Worm (Caenorhabditis elegans) whole organism, L1 larva: ENCODE measurements around the gene crb-1.

Source experiments
- C16A3.4 ChIP-seq: fragments of 150-350 bp; optimal IDR thresholded peaks from 2 replicates; lab custom pipeline; 2014; ENCODE audit warnings: missing biosample characterization, missing genetic modification characterization
- F16B12.6 ChIP-seq: fragments of 150-350 bp; optimal IDR thresholded peaks from 2 replicates; lab custom pipeline; 2014; ENCODE audit warnings: missing biosample characterization, missing genetic modification characterization
- Y116A8C.19 ChIP-seq: sonication (generic microtip); optimal IDR thresholded peaks from 2 replicates; lab custom pipeline; 2016; ENCODE audit warnings: missing compliant biosample characterization, missing genetic modification characterization, borderline replicate concordance
- alr-1 ChIP-seq: fragments of 200-800 bp; sonication (Bioruptor generic); optimal IDR thresholded peaks from 2 replicates; lab custom pipeline; 2018; ENCODE audit warnings: borderline replicate concordance, mild to moderate bottlenecking, missing genetic modification characterization, missing compliant biosample characterization
- ama-1 ChIP-seq: fragments of 150-350 bp; optimal IDR thresholded peaks from 2 replicates; lab custom pipeline; 2014
- blmp-1 ChIP-seq: fragments of 150-350 bp; optimal IDR thresholded peaks from 2 replicates; lab custom pipeline; 2014; ENCODE audit warnings: missing biosample characterization, missing genetic modification characterization
- ceh-63 ChIP-seq: fragments of 200-800 bp; sonication (Bioruptor generic); optimal IDR thresholded peaks from 2 replicates; lab custom pipeline; 2018; ENCODE audit warnings: mild to moderate bottlenecking, missing genetic modification characterization, missing compliant biosample characterization
- ceh-82 ChIP-seq, 3 experiments: fragments of 150-350 bp in 1 of 3; sonication (generic microtip) in 2 of 3; optimal IDR thresholded peaks; 2 replicates each; lab custom pipeline; 2014 to 2017; ENCODE audit warnings: missing biosample characterization in 3 of 3, missing genetic modification characterization in 3 of 3
- ceh-88 ChIP-seq: fragments of 200-800 bp; sonication (Bioruptor generic); IDR thresholded peaks from 2 replicates; pipeline ENCODE4 v1.3.6; 2022; ENCODE audit warnings: missing genetic modification characterization, missing compliant biosample characterization
- ces-1 ChIP-seq: fragments of 150-350 bp; optimal IDR thresholded peaks from 2 replicates; lab custom pipeline; 2014; ENCODE audit warnings: missing biosample characterization, missing genetic modification reagents, missing genetic modification characterization
- dpl-1 ChIP-seq, 3 experiments: fragments of 150-350 bp in 2 of 3; sonication (generic microtip) in 1 of 3; optimal IDR thresholded peaks; 2 replicates each; lab custom pipeline; 2014 to 2017; ENCODE audit warnings: missing biosample characterization in 3 of 3, missing genetic modification characterization in 3 of 3, missing genetic modification reagents in 3 of 3
- dsc-1 ChIP-seq: sonication (generic microtip); optimal IDR thresholded peaks from 2 replicates; lab custom pipeline; 2016; ENCODE audit warnings: mild to moderate bottlenecking, missing genetic modification characterization, missing compliant biosample characterization
- efl-1 ChIP-seq, 4 experiments: fragments of 150-350 bp; optimal IDR thresholded peaks in 3 of 4; peaks in 1 of 4; 1 replicate in 1 of 4; 2 replicates in 3 of 4; lab custom pipeline; 2014; ENCODE audit warnings: missing biosample characterization in 2 of 4, missing genetic modification characterization in 2 of 4, missing genetic modification reagents in 2 of 4
- egl-13 ChIP-seq: sonication (generic microtip); optimal IDR thresholded peaks from 2 replicates; lab custom pipeline; 2016; ENCODE audit warnings: missing genotype, missing genetic modification reagents, missing genetic modification characterization, missing compliant biosample characterization
- egl-27 ChIP-seq, 2 experiments: fragments of 150-350 bp in 1 of 2; sonication (generic microtip); optimal IDR thresholded peaks; 3 replicates each; lab custom pipeline; 2017 to 2018; ENCODE audit warnings: missing biosample characterization in 2 of 2, missing genetic modification characterization in 2 of 2, missing genetic modification reagents in 2 of 2
- elt-3 ChIP-seq, 6 experiments: fragments of 150-350 bp in 1 of 6; sonication (generic microtip); optimal IDR thresholded peaks; 2 replicates each; lab custom pipeline; 2017 to 2018; ENCODE audit warnings: missing biosample characterization in 6 of 6, missing genetic modification characterization in 6 of 6, inconsistent platforms in 1 of 6
- ets-5 ChIP-seq: fragments of 200-800 bp; sonication (Bioruptor generic); IDR thresholded peaks from 2 replicates; pipeline ENCODE4 v1.3.6; 2022; ENCODE audit warnings: missing genetic modification characterization, missing compliant biosample characterization
- fkh-8 ChIP-seq: sonication (generic microtip); optimal IDR thresholded peaks from 2 replicates; lab custom pipeline; 2016; ENCODE audit warnings: mild to moderate bottlenecking, missing genetic modification characterization, missing compliant biosample characterization
- fos-1 ChIP-seq: fragments of 150-350 bp; optimal IDR thresholded peaks from 2 replicates; lab custom pipeline; 2014; ENCODE audit warnings: missing biosample characterization, missing genetic modification characterization
- hpl-2 ChIP-seq: fragments of 150-350 bp; optimal IDR thresholded peaks from 2 replicates; lab custom pipeline; 2014; ENCODE audit warnings: missing biosample characterization, missing genetic modification reagents, missing genetic modification characterization
- lin-13 ChIP-seq: fragments of 150-350 bp; optimal IDR thresholded peaks from 2 replicates; lab custom pipeline; 2014; ENCODE audit warnings: missing biosample characterization, missing genetic modification reagents, missing genetic modification characterization
- lin-35 ChIP-seq, 2 experiments: fragments of 150-350 bp; optimal IDR thresholded peaks; 2 replicates each; lab custom pipeline; 2014; ENCODE audit warnings: missing biosample characterization in 2 of 2, missing genetic modification characterization in 2 of 2, missing genetic modification reagents in 2 of 2
- lir-3 ChIP-seq: sonication (generic microtip); optimal IDR thresholded peaks from 2 replicates; lab custom pipeline; 2016; ENCODE audit warnings: mild to moderate bottlenecking, missing genetic modification characterization, moderate library complexity, missing compliant biosample characterization; ENCODE audit not compliant: poor library complexity
- mab-9 ChIP-seq: fragments of 200-800 bp; sonication (Bioruptor generic); IDR thresholded peaks from 2 replicates; pipeline ENCODE4 v1.3.6; 2022; ENCODE audit warnings: missing genetic modification reagents, missing genetic modification characterization, missing compliant biosample characterization
- mdl-1 ChIP-seq, 2 experiments: fragments of 150-350 bp; optimal IDR thresholded peaks; 2 replicates each; lab custom pipeline; 2014 to 2017; ENCODE audit warnings: missing biosample characterization in 2 of 2, missing genetic modification characterization in 2 of 2, inconsistent platforms in 1 of 2
- mef-2 ChIP-seq: fragments of 150-350 bp; optimal IDR thresholded peaks from 2 replicates; lab custom pipeline; 2014; ENCODE audit warnings: missing biosample characterization, missing genetic modification characterization
- mep-1 ChIP-seq: fragments of 150-350 bp; optimal IDR thresholded peaks from 2 replicates; lab custom pipeline; 2014; ENCODE audit warnings: missing biosample characterization, missing genetic modification characterization
- nhr-11 ChIP-seq: fragments of 150-350 bp; optimal IDR thresholded peaks from 2 replicates; lab custom pipeline; 2014; ENCODE audit warnings: missing biosample characterization, missing genetic modification characterization
- nhr-12 ChIP-seq: sonication (generic microtip); optimal IDR thresholded peaks from 2 replicates; lab custom pipeline; 2017; ENCODE audit warnings: missing biosample characterization, missing genetic modification characterization
- nhr-71 ChIP-seq: sonication (generic microtip); optimal IDR thresholded peaks from 2 replicates; lab custom pipeline; 2016; ENCODE audit warnings: mild to moderate bottlenecking, missing genetic modification characterization, moderate library complexity, missing compliant biosample characterization
- nhr-76 ChIP-seq: sonication (generic microtip); optimal IDR thresholded peaks from 2 replicates; lab custom pipeline; 2017; ENCODE audit warnings: missing biosample characterization, missing genetic modification characterization
- nhr-84 ChIP-seq: sonication (generic microtip); optimal IDR thresholded peaks from 2 replicates; lab custom pipeline; 2017; ENCODE audit warnings: missing biosample characterization, missing genetic modification characterization
- nhr-85 ChIP-seq: sonication (generic microtip); peaks from one replicate; lab custom pipeline; 2016; ENCODE audit warnings: missing genetic modification characterization, inconsistent platforms, missing compliant biosample characterization
- nhr-90 ChIP-seq: sonication (generic microtip); optimal IDR thresholded peaks from 2 replicates; lab custom pipeline; 2016; ENCODE audit warnings: mild to moderate bottlenecking, missing genetic modification characterization, missing compliant biosample characterization; ENCODE audit not compliant: poor library complexity
- pag-3 ChIP-seq: sonication (generic microtip); optimal IDR thresholded peaks from 2 replicates; lab custom pipeline; 2017; ENCODE audit warnings: missing genetic modification characterization, mild to moderate bottlenecking, missing compliant biosample characterization, antibody characterized with exemption, borderline replicate concordance; ENCODE audit not compliant: insufficient read depth
- pax-3 ChIP-seq: fragments of 200-800 bp; sonication (Bioruptor generic); optimal IDR thresholded peaks from 2 replicates; lab custom pipeline; 2018; ENCODE audit warnings: mild to moderate bottlenecking, missing genetic modification characterization, moderate library complexity, missing compliant biosample characterization
- pqm-1 ChIP-seq: sonication (generic microtip); optimal IDR thresholded peaks from 3 replicates; lab custom pipeline; 2017; ENCODE audit warnings: missing biosample characterization, missing genetic modification characterization
- rnt-1 ChIP-seq: sonication (generic microtip); optimal IDR thresholded peaks from 2 replicates; lab custom pipeline; 2016; ENCODE audit warnings: mild to moderate bottlenecking, missing genetic modification characterization, moderate library complexity, missing compliant biosample characterization
- skn-1 ChIP-seq: fragments of 150-350 bp; optimal IDR thresholded peaks from 2 replicates; lab custom pipeline; 2014; ENCODE audit warnings: missing biosample characterization, missing genetic modification characterization
- snpc-4 ChIP-seq: fragments of 150-350 bp; optimal IDR thresholded peaks from 2 replicates; lab custom pipeline; 2014; ENCODE audit warnings: missing biosample characterization, missing genetic modification characterization
- snu-23 ChIP-seq: sonication (generic microtip); optimal IDR thresholded peaks from 2 replicates; lab custom pipeline; 2016; ENCODE audit warnings: missing genetic modification characterization, missing compliant biosample characterization
- sptf-1 ChIP-seq: fragments of 150-350 bp; optimal IDR thresholded peaks from 2 replicates; lab custom pipeline; 2014; ENCODE audit warnings: missing biosample characterization, missing genetic modification characterization
- swsn-7 ChIP-seq: sonication (generic microtip); optimal IDR thresholded peaks from 2 replicates; lab custom pipeline; 2016; ENCODE audit warnings: missing genetic modification characterization, missing compliant biosample characterization
- tbx-2 ChIP-seq: sonication (generic microtip); optimal IDR thresholded peaks from 2 replicates; lab custom pipeline; 2016; ENCODE audit warnings: missing genetic modification characterization, missing compliant biosample characterization
- unc-130 ChIP-seq: fragments of 150-350 bp; optimal IDR thresholded peaks from 2 replicates; lab custom pipeline; 2017; ENCODE audit warnings: missing biosample characterization, missing genetic modification characterization, inconsistent platforms
- unc-98 ChIP-seq: fragments of 200-800 bp; sonication (Bioruptor generic); IDR thresholded peaks from 2 replicates; pipeline ENCODE4 v1.3.6; 2022; ENCODE audit warnings: missing genetic modification characterization, missing compliant biosample characterization
- vab-15 ChIP-seq: sonication (generic microtip); optimal IDR thresholded peaks from 2 replicates; lab custom pipeline; 2017; ENCODE audit warnings: missing genotype, mild to moderate bottlenecking, missing genetic modification characterization, missing compliant biosample characterization
- xbp-1 ChIP-seq: sonication (generic microtip); optimal IDR thresholded peaks from 2 replicates; lab custom pipeline; 2016; ENCODE audit warnings: missing genetic modification characterization, missing compliant biosample characterization
- zip-4 ChIP-seq: fragments of 200-800 bp; sonication (Bioruptor generic); optimal IDR thresholded peaks from 2 replicates; lab custom pipeline; 2018; ENCODE audit warnings: mild to moderate bottlenecking, missing genetic modification characterization, moderate library complexity, missing compliant biosample characterization

crb-1 gene

ce11 chrX:17396456-17396855 is 17.4 kb downstream of the crb-1 start, which contains the start of the genes vap-1 and F11C7.2:
vap-1 (minus strand) TSS chrX:17396556.
F11C7.2 (plus strand) TSS chrX:17396814.
- peak; percentile 24 for TF ChIP-seq snu-23 (GFP tag; lab: Kevin White, UChicago)
- no peak for TF ChIP-seq efl-1 (optimal IDR thresholded peaks at IDR 0.05; lab: Kevin White, UChicago)
- peak in 1 of 2 experiments; percentile 24 for TF ChIP-seq efl-1 (GFP tag; optimal IDR thresholded peaks at IDR 0.05 in 1 of 2; lab: Kevin White, UChicago)
- TF ChIP-seq ceh-88 (GFP tag; lab: Robert Waterston, UW) = no peak
- TF ChIP-seq, all 84 proteins: peak for 2

ce11 chrX:17392182-17392581 is 21.6 kb downstream of the crb-1 start:
- TF ChIP-seq lir-3 (tag; lab: Kevin White, UChicago) (peak; percentile 17), snpc-4 (peak; percentile 45), zip-4 (no peak), fkh-8 (tag; lab: Kevin White, UChicago) (peak; percentile 8), blmp-1 (tag; lab: Kevin White, UChicago) (peak; percentile 69), sptf-1 (tag; lab: Kevin White, UChicago) (no peak), nhr-90 (tag; lab: Kevin White, UChicago) (peak; percentile 66), swsn-7 (tag; lab: Kevin White, UChicago) (peak; percentile 76), fos-1 (peak; percentile 11), ets-5 (GFP tag; lab: Robert Waterston, UW) (no peak), pag-3 (tag; lab: Kevin White, UChicago) (no peak), nhr-84 (tag; lab: Kevin White, UChicago) (no peak), dsc-1 (tag; lab: Kevin White, UChicago) (peak; percentile 63), vab-15 (tag; lab: Kevin White, UChicago) (no peak), lin-35 (GFP tag; optimal IDR thresholded peaks at IDR 0.05; lab: Kevin White, UChicago) (peak; percentile 58 to 77), xbp-1 (peak; percentile 70), skn-1 (tag; lab: Kevin White, UChicago) (peak; percentile 70), ceh-88 (GFP tag; lab: Robert Waterston, UW) (no peak; the same call in 1 of the 2 replicates), ama-1 (lab: Kevin White, UChicago) (no peak), pqm-1 (tag; lab: Kevin White, UChicago) (no peak), unc-98 (GFP tag; lab: Robert Waterston, UW) (no peak), nhr-85 (peak; percentile 88), mdl-1 (tag; optimal IDR thresholded peaks at IDR 0.05; lab: Kevin White, UChicago) (peak in 1 of 2 experiments; percentile 56), hpl-2 (GFP tag; lab: Kevin White, UChicago) (no peak), egl-27 (tag; optimal IDR thresholded peaks at IDR 0.05; lab: Kevin White, UChicago) (peak in 1 of 2 experiments; percentile 5), tbx-2 (tag; lab: Kevin White, UChicago) (peak; percentile 70), egl-13 (peak; percentile 17), nhr-71 (tag; lab: Kevin White, UChicago) (peak; percentile 84), dpl-1 (GFP tag; optimal IDR thresholded peaks at IDR 0.05; lab: Kevin White, UChicago) (peak; percentile 30 to 62 (median 43)), lin-13 (GFP tag; lab: Kevin White, UChicago) (peak; percentile 37), ces-1 (GFP tag; lab: Kevin White, UChicago) (no peak), F16B12.6 (tag; lab: Kevin White, UChicago) (peak; percentile 46), nhr-12 (tag; lab: Kevin White, UChicago) (no peak), nhr-11 (no peak), rnt-1 (tag; lab: Kevin White, UChicago) (peak; percentile 83), alr-1 (tag; lab: Kevin White, UChicago) (no peak), C16A3.4 (tag; lab: Kevin White, UChicago) (peak; percentile 84), ceh-82 (tag; optimal IDR thresholded peaks at IDR 0.05; lab: Kevin White, UChicago) (peak; percentile 45 to 61 (median 53)), mef-2 (no peak), nhr-76 (tag; lab: Kevin White, UChicago) (no peak), efl-1 (optimal IDR thresholded peaks at IDR 0.05; lab: Kevin White, UChicago) (peak; percentile 54 to 56), efl-1 (GFP tag; optimal IDR thresholded peaks at IDR 0.05 in 1 of 2; lab: Kevin White, UChicago) (peak; percentile 40 to 83), ceh-63 (GFP tag; lab: Kevin White, UChicago) (no peak), mab-9 (GFP tag; lab: Robert Waterston, UW) (no peak), Y116A8C.19 (tag; lab: Kevin White, UChicago) (no peak), pax-3 (no peak), unc-130 (tag; lab: Kevin White, UChicago) (peak; percentile 92), elt-3 (tag; optimal IDR thresholded peaks at IDR 0.05; lab: Kevin White, UChicago) (peak in 3 of 6 experiments; percentile 19 to 38 (median 25)), mep-1 (tag; lab: Kevin White, UChicago) (peak; percentile 79)
